Worm (Caenorhabditis elegans): ENCODE results near the gene Y70C5A.4.

The Y70C5A.4 gene

DNA sequence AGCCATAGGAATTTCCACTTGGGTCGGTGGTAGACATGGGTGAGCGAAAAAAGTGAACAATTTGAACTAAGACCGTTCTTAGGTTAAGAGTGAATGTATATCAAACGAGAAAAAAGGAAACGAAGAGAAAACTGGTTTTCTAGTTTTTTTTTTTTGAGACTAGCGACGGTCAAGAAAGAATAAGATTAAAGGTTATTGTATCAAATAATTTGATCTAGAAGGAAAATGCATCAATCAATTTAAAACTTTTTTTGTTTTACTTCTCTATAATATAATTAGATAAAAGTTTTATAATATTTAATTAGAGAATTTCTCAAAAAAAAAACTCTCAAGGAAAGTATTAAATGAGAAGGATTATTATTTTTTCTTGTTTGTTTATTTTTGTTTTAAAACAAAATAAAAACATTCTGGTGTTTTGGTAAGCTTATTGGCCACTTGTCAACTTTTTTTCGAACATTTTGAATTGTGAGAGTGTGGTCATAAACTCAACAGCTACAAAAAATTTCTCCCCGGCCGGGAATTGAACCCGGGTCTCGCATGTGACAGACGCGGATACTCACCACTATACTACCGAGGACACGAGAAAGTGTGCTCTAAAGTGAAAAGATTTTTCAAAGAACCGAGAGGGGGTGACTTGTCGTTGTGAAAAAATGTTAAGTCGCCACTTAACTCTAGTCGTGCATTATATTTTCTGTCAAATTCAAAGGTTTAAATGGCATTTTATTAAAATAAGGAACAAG is 27.8 kb downstream of the Y70C5A.4 start, which contains the start of gene W06G6.17:
Gene W06G6.17, minus strand, starts transcription at position 51 of the 740 bp plus-strand sequence.
- TF ChIP-seq lsy-2 (tag; optimal IDR thresholded peaks at IDR 0.05) = no peak
- no peak for TF ChIP-seq mab-5 (tag; optimal IDR thresholded peaks at IDR 0.05)
- no peak for TF ChIP-seq bed-3 (GFP tag; optimal IDR thresholded peaks at IDR 0.05)
- no peak for TF ChIP-seq unc-39 (tag; optimal IDR thresholded peaks at IDR 0.05)
- TF ChIP-seq M03D4.4 (tag; optimal IDR thresholded peaks at IDR 0.05) = no peak
- TF ChIP-seq sptf-1 (tag; optimal IDR thresholded peaks at IDR 0.05) = no peak
- no peak for TF ChIP-seq nhr-28 (tag; optimal IDR thresholded peaks at IDR 0.05)
- no peak for TF ChIP-seq unc-62 (GFP tag; optimal IDR thresholded peaks at IDR 0.05)
- no peak for TF ChIP-seq drap-1 (GFP tag; optimal IDR thresholded peaks at IDR 0.05)
- no peak for TF ChIP-seq nhr-12 (tag; optimal IDR thresholded peaks at IDR 0.05)
- TF ChIP-seq ceh-39 (tag; optimal IDR thresholded peaks at IDR 0.05) = no peak
- TF ChIP-seq mls-2 (tag; optimal IDR thresholded peaks at IDR 0.05) = no peak
- TF ChIP-seq ceh-83 (GFP tag; optimal IDR thresholded peaks at IDR 0.05) = no peak
- no peak for TF ChIP-seq nhr-2 (tag; optimal IDR thresholded peaks at IDR 0.05)
- TF ChIP-seq elt-3 (tag; optimal IDR thresholded peaks at IDR 0.05) = no peak
- TF ChIP-seq lin-13 (tag; optimal IDR thresholded peaks at IDR 0.05) = no peak
- no peak for TF ChIP-seq mep-1 (tag; optimal IDR thresholded peaks at IDR 0.05)

ce11 chrV:16646372-16646771 is 28.8 kb downstream of the Y70C5A.4 start, which contains the start of gene W06G6.9:
Gene W06G6.9, minus strand, starts transcription at chrV:16646472.
- TF ChIP-seq nhr-12 (tag; optimal IDR thresholded peaks at IDR 0.05) = no peak
- TF ChIP-seq mls-2 (tag; optimal IDR thresholded peaks at IDR 0.05) = no peak
- no peak for TF ChIP-seq elt-3 (tag; optimal IDR thresholded peaks at IDR 0.05)
- no peak for TF ChIP-seq tbx-8 (GFP tag; optimal IDR thresholded peaks at IDR 0.05)
- no peak for TF ChIP-seq lin-13 (tag; optimal IDR thresholded peaks at IDR 0.05)
- no peak for TF ChIP-seq sptf-1 (tag; optimal IDR thresholded peaks at IDR 0.05)
- TF ChIP-seq cnd-1 (tag; optimal IDR thresholded peaks at IDR 0.05) = no peak
- TF ChIP-seq ceh-39 (tag; optimal IDR thresholded peaks at IDR 0.05) = no peak
- TF ChIP-seq nhr-76 (tag; optimal IDR thresholded peaks at IDR 0.05) = no peak
- no peak for TF ChIP-seq elt-1 (tag; optimal IDR thresholded peaks at IDR 0.05; ENCODE audit: borderline replicate concordance, insufficient read depth)
- no peak for TF ChIP-seq flh-1 (GFP tag; optimal IDR thresholded peaks at IDR 0.05)
- TF ChIP-seq ces-1 (GFP tag; optimal IDR thresholded peaks at IDR 0.05) = no peak
- no peak for TF ChIP-seq ceh-43 (GFP tag; optimal IDR thresholded peaks at IDR 0.05)
- TF ChIP-seq unc-62 (GFP tag; optimal IDR thresholded peaks at IDR 0.05) = no peak
- TF ChIP-seq sem-2 (GFP tag; optimal IDR thresholded peaks at IDR 0.05) = no peak
- TF ChIP-seq lin-32 (GFP tag; optimal IDR thresholded peaks at IDR 0.05) = no peak
- no peak for TF ChIP-seq ceh-83 (GFP tag; optimal IDR thresholded peaks at IDR 0.05)

DNA sequence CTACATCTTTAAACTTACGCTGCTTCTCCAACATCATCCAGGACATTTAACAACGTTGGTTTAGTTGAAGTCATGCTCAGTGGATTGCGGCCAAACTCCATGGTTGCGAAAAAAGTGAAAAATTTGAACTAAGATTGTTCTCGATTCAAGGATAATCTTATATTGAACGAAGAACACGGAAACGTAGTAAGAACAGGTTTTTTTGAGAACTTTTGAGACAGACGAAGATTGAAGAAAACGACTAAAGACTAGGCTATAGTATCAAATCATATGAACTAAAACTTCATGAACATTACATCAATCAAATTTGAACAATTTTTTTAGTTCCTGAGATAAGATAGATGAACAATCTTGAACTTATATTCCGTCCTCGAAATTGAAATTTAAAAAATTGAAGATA is 29.5 kb downstream of the Y70C5A.4 start, which contains the start of gene W06G6.10:
Gene W06G6.10, minus strand, starts transcription at position 101 of the 400 bp plus-strand sequence.
- TF ChIP-seq lin-13 (tag; optimal IDR thresholded peaks at IDR 0.05) (no peak), unc-62 (GFP tag; optimal IDR thresholded peaks at IDR 0.05) (no peak), nhr-28 (tag; optimal IDR thresholded peaks at IDR 0.05) (no peak), elt-1 (tag; optimal IDR thresholded peaks at IDR 0.05; ENCODE audit: borderline replicate concordance, insufficient read depth) (no peak), unc-39 (tag; optimal IDR thresholded peaks at IDR 0.05) (no peak), ceh-39 (tag; optimal IDR thresholded peaks at IDR 0.05) (no peak), ceh-43 (GFP tag; optimal IDR thresholded peaks at IDR 0.05) (no peak), bed-3 (GFP tag; optimal IDR thresholded peaks at IDR 0.05) (no peak), ces-1 (GFP tag; optimal IDR thresholded peaks at IDR 0.05) (no peak), nhr-12 (tag; optimal IDR thresholded peaks at IDR 0.05) (no peak), ceh-83 (GFP tag; optimal IDR thresholded peaks at IDR 0.05) (no peak), sptf-1 (tag; optimal IDR thresholded peaks at IDR 0.05) (no peak), hlh-1 (tag; optimal IDR thresholded peaks at IDR 0.05) (no peak), unc-120 (tag; optimal IDR thresholded peaks at IDR 0.05; ENCODE audit: poor library complexity, severe bottlenecking) (no peak), M03D4.4 (tag; optimal IDR thresholded peaks at IDR 0.05) (no peak), lsy-2 (tag; optimal IDR thresholded peaks at IDR 0.05) (no peak)

- TF ChIP-seq M03D4.4 (tag; optimal IDR thresholded peaks at IDR 0.05) (no peak), mls-2 (tag; optimal IDR thresholded peaks at IDR 0.05) (no peak), nhr-2 (tag; optimal IDR thresholded peaks at IDR 0.05) (no peak), sem-2 (GFP tag; optimal IDR thresholded peaks at IDR 0.05) (no peak), nhr-28 (tag; optimal IDR thresholded peaks at IDR 0.05) (no peak), elt-3 (tag; optimal IDR thresholded peaks at IDR 0.05) (no peak), nhr-237 (tag; optimal IDR thresholded peaks at IDR 0.05) (no peak), nhr-76 (tag; optimal IDR thresholded peaks at IDR 0.05) (no peak), pha-4 (tag; optimal IDR thresholded peaks at IDR 0.05) (no peak)
Observed at ce11 chrV:16648317-16649018, 30.9 kb downstream of the Y70C5A.4 start, which contains the start of gene W06G6.20. Gene W06G6.20, minus strand, starts transcription at chrV:16648367.

All from whole organism, mixed stage, embryonic.